Worm (Caenorhabditis elegans) whole organism, early embryonic: ENCODE results near the gene F08F3.8.

Experiments used
- B0310.2 ChIP-seq: sonication (generic microtip); optimal IDR thresholded peaks from 2 replicates; lab custom pipeline; 2016; ENCODE audit warnings: mild to moderate bottlenecking, missing genetic modification characterization, missing compliant biosample characterization
- F13C5.2 ChIP-seq: sonication (generic microtip); optimal IDR thresholded peaks from 2 replicates; lab custom pipeline; 2017; ENCODE audit warnings: mild to moderate bottlenecking, missing genetic modification characterization, inconsistent platforms, missing compliant biosample characterization
- aly-1 ChIP-seq: sonication (generic microtip); optimal IDR thresholded peaks from 2 replicates; lab custom pipeline; 2016; ENCODE audit warnings: missing genetic modification characterization, missing compliant biosample characterization
- ama-1 ChIP-seq: fragments of 150-350 bp; optimal IDR thresholded peaks from 2 replicates; lab custom pipeline; 2014
- ceh-13 ChIP-seq: fragments of 200-800 bp; sonication (Bioruptor generic); optimal IDR thresholded peaks from 2 replicates; lab custom pipeline; 2018; ENCODE audit warnings: mild to moderate bottlenecking, missing genetic modification characterization, missing compliant biosample characterization
- ceh-36 ChIP-seq: sonication (generic microtip); optimal IDR thresholded peaks from 2 replicates; lab custom pipeline; 2016; ENCODE audit warnings: missing genetic modification characterization, inconsistent platforms, missing compliant biosample characterization
- ets-7 ChIP-seq: sonication (generic microtip); optimal IDR thresholded peaks from 2 replicates; lab custom pipeline; 2016; ENCODE audit warnings: missing genotype, missing genetic modification characterization, missing compliant biosample characterization
- flt-1 ChIP-seq: fragments of 200-800 bp; sonication (Bioruptor generic); IDR thresholded peaks from 2 replicates; pipeline ENCODE4 v1.3.6; 2022; ENCODE audit warnings: missing genetic modification characterization, missing compliant biosample characterization
- hmbx-1 ChIP-seq: sonication (generic microtip); optimal IDR thresholded peaks from 2 replicates; lab custom pipeline; 2016; ENCODE audit warnings: mild to moderate bottlenecking, missing genetic modification characterization, missing compliant biosample characterization
- hmg-4 ChIP-seq: fragments of 200-800 bp; sonication (Bioruptor generic); optimal IDR thresholded peaks from 2 replicates; lab custom pipeline; 2018; ENCODE audit warnings: mild to moderate bottlenecking, missing genetic modification characterization, missing compliant biosample characterization
- hnd-1 ChIP-seq: sonication (generic microtip); optimal IDR thresholded peaks from 2 replicates; lab custom pipeline; 2016; ENCODE audit warnings: missing genetic modification characterization, missing compliant biosample characterization
- pes-1 ChIP-seq: fragments of 200-800 bp; sonication (Bioruptor generic); IDR thresholded peaks from 2 replicates; pipeline ENCODE4 v1.3.6; 2022; ENCODE audit warnings: missing genetic modification reagents, missing genetic modification characterization, missing compliant biosample characterization
- scrt-1 ChIP-seq: fragments of 200-800 bp; sonication (Bioruptor generic); IDR thresholded peaks from 2 replicates; pipeline ENCODE4 v1.3.6; 2022; ENCODE audit warnings: missing genetic modification characterization, missing compliant biosample characterization
- sea-1 ChIP-seq: fragments of 200-800 bp; sonication (Bioruptor generic); conservative IDR thresholded peaks from 2 replicates; pipeline ENCODE4 v1.3.6; 2022; ENCODE audit warnings: missing genetic modification characterization, missing compliant biosample characterization
- tbx-11 ChIP-seq: fragments of 200-800 bp; sonication (Bioruptor generic); IDR thresholded peaks from 2 replicates; pipeline ENCODE4 v1.3.6; 2022; ENCODE audit warnings: missing genetic modification characterization, missing compliant biosample characterization
- tbx-37 ChIP-seq: fragments of 200-800 bp; sonication (Bioruptor generic); conservative IDR thresholded peaks from 2 replicates; pipeline ENCODE4 v1.3.6; 2022; ENCODE audit warnings: missing genetic modification reagents, missing genetic modification characterization, missing compliant biosample characterization
- tra-4 ChIP-seq: sonication (generic microtip); optimal IDR thresholded peaks from 2 replicates; lab custom pipeline; 2017; ENCODE audit warnings: missing genetic modification characterization, missing compliant biosample characterization

F08F3.8 gene

DNA sequence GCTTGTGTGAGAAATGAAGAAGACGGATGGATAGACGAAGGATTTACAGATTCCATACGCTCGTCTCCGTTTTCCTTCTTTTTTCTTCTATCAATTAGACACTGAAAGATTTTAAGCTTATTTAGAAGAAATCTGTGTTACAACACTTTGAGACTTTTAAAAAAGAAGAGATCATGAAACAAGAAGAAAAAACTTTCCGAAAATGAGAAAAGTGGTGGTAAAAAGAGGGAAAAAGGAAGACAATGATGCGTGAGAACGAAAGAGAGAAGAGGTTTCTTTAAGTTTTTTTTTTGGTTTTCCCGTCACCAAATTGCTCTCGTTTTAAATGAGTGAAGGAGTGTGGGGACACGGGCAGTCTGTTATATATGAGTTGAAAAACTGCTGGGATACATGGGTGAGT is 21.2 kb upstream of the F08F3.8 start, which contains the start of gene glc-3:
TSS of gene glc-3 (minus strand) at position 101 of the 400 bp plus-strand sequence.
- TF ChIP-seq hmbx-1 (tag; lab: Kevin White, UChicago) (no peak), pes-1 (no peak)

DNA sequence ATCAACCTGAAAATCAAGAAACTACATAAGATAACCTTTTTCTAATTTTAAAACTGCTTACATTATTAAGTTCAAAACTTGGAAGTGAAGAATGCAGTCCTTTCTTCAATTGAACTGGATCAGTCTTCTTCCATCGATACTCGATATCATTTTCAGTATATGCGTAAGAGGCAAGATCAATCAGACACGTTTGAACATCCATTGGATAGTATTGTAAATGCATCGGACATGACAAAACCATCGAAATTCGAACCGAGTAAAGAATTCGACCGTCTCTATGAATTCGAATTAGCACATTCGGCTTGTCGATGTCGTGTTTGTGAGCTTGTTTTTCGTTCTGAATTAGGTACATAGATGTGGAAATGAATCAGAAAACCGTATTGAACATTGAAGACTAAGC is 18.3 kb upstream of the F08F3.8 start:
- TF ChIP-seq hmg-4 (GFP tag; lab: Kevin White, UChicago): no peak
- TF ChIP-seq pes-1: no peak
- TF ChIP-seq tra-4: no peak
- TF ChIP-seq B0310.2: no peak
- TF ChIP-seq aly-1 (tag; lab: Kevin White, UChicago): no peak
- no peak for TF ChIP-seq tbx-37
- no peak for TF ChIP-seq hnd-1
- TF ChIP-seq ets-7 (tag; lab: Kevin White, UChicago): no peak
- no peak for TF ChIP-seq ceh-13 (GFP tag; lab: Kevin White, UChicago)
- TF ChIP-seq scrt-1 (GFP tag; lab: Robert Waterston, UW): no peak
- no peak for TF ChIP-seq F13C5.2 (tag; lab: Kevin White, UChicago)
- no peak for TF ChIP-seq ceh-36 (tag; lab: Kevin White, UChicago)
- no peak for TF ChIP-seq flt-1 (GFP tag; lab: Robert Waterston, UW)
- TF ChIP-seq ama-1 (lab: Kevin White, UChicago): no peak
- TF ChIP-seq tbx-11 (GFP tag; lab: Robert Waterston, UW): no peak
- TF ChIP-seq sea-1: no peak
- TF ChIP-seq hmbx-1 (tag; lab: Kevin White, UChicago): no peak

DNA sequence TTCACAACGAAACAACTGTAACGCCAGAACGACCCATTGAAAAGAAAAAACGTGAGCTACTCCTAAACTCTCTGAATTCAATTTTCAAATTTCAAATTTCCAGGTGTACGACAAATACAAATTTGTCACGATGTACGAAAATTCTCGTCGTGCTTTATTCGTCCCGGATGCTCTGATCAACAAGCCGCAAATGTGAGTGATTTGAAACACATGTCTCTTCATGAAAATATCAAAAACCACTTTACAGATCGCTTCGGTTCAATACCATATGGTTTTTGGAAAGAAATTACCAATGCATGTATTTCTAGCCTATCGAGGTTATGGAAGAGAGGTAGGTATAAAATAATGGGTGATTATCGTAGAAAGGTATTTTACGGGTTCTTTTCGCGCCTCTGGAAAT is 14.7 kb upstream of the F08F3.8 start:
- TF ChIP-seq hmbx-1 (tag; lab: Kevin White, UChicago) (no peak), ceh-36 (tag; lab: Kevin White, UChicago) (no peak), sea-1 (no peak), hmg-4 (GFP tag; lab: Kevin White, UChicago) (no peak), scrt-1 (GFP tag; lab: Robert Waterston, UW) (no peak)

DNA sequence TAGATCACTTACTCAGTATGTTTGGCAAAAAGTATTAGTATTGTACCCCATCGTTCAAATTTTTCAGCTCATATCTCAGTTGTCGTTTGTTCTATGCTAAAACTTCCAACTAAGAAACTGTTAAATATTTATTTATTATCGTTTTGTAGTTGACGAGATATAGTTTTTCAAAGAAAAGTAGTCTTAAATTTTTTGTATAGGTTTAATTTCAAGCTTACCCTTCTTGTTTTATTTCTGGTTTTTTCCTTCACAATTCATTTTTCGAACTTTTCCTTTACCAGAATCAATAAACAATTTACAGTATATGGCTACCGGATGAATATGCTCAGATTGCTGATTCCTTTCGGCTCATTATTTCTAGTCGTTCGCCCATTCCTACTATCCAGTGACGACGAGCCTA is 13.4 kb upstream of the F08F3.8 start, which contains the start of gene F08F3.1:
TSS of gene F08F3.1 (plus strand) at position 301 of the 400 bp plus-strand sequence.
- TF ChIP-seq F13C5.2 (tag; lab: Kevin White, UChicago): no peak
- TF ChIP-seq ets-7 (tag; lab: Kevin White, UChicago): no peak
- TF ChIP-seq ceh-13 (GFP tag; lab: Kevin White, UChicago): no peak
- no peak for TF ChIP-seq ceh-36 (tag; lab: Kevin White, UChicago)
- no peak for TF ChIP-seq tbx-11 (GFP tag; lab: Robert Waterston, UW)
- no peak for TF ChIP-seq hmbx-1 (tag; lab: Kevin White, UChicago)
- no peak for TF ChIP-seq hmg-4 (GFP tag; lab: Kevin White, UChicago)
- TF ChIP-seq sea-1: no peak
- no peak for TF ChIP-seq B0310.2
- no peak for TF ChIP-seq tra-4
- no peak for TF ChIP-seq flt-1 (GFP tag; lab: Robert Waterston, UW)
- TF ChIP-seq tbx-37: no peak
- TF ChIP-seq pes-1: no peak
- no peak for TF ChIP-seq hnd-1

DNA sequence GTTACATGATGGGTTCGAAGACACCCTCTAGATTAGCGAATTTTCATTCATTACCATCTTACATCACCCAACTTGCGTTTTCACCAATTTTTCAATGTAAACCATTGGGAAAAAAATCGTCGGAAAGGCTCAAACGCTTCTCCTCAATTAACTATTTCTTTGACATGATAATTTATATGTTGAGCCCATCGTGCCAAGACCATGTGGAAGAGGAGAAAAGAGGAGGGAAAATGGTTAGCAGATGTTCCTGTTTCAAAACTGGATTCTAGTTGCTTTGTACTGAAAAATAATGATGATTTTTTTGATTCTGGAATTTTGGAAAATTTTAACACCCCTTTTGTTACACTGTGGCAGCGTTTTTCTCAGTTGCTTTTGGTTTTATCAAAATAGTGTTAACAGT is 11.6 kb upstream of the F08F3.8 start:
- TF ChIP-seq flt-1 (GFP tag; lab: Robert Waterston, UW): no peak
- TF ChIP-seq tbx-37: no peak
- TF ChIP-seq pes-1: no peak
- no peak for TF ChIP-seq sea-1
- no peak for TF ChIP-seq ama-1 (lab: Kevin White, UChicago)
- TF ChIP-seq hmg-4 (GFP tag; lab: Kevin White, UChicago): no peak
- no peak for TF ChIP-seq tra-4
- TF ChIP-seq ceh-13 (GFP tag; lab: Kevin White, UChicago): no peak
- no peak for TF ChIP-seq hmbx-1 (tag; lab: Kevin White, UChicago)
- TF ChIP-seq tbx-11 (GFP tag; lab: Robert Waterston, UW): no peak
- TF ChIP-seq aly-1 (tag; lab: Kevin White, UChicago): no peak
- no peak for TF ChIP-seq F13C5.2 (tag; lab: Kevin White, UChicago)
- TF ChIP-seq scrt-1 (GFP tag; lab: Robert Waterston, UW): no peak
- no peak for TF ChIP-seq B0310.2
- TF ChIP-seq ceh-36 (tag; lab: Kevin White, UChicago): no peak
- no peak for TF ChIP-seq hnd-1
- TF ChIP-seq ets-7 (tag; lab: Kevin White, UChicago): no peak

DNA sequence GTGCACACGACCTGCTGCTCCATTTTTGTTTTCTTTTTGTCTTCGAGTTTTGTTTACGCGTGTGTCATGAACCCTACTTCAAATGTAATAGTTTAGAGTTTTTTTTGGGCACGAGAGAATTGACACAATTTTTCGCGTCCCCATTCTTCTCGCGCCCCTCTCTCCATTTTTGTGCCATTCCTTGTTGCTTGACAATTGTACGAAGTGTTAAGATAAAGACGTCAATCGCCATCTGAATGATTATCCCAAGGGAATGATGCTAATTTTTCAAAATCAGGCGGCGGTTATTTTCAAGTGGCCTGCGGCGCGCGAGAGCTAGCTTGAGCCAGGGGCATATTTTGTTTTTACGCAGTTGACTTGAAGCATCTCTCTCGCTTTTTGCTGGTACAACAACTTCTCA is 10.0 kb upstream of the F08F3.8 start:
- TF ChIP-seq hmg-4 (GFP tag; lab: Kevin White, UChicago): no peak
- TF ChIP-seq hmbx-1 (tag; lab: Kevin White, UChicago): no peak
- no peak for TF ChIP-seq ets-7 (tag; lab: Kevin White, UChicago)
- TF ChIP-seq scrt-1 (GFP tag; lab: Robert Waterston, UW): no peak
- no peak for TF ChIP-seq ama-1 (lab: Kevin White, UChicago)
- no peak for TF ChIP-seq ceh-13 (GFP tag; lab: Kevin White, UChicago)
- no peak for TF ChIP-seq F13C5.2 (tag; lab: Kevin White, UChicago)
- no peak for TF ChIP-seq tra-4
- TF ChIP-seq aly-1 (tag; lab: Kevin White, UChicago): no peak
- TF ChIP-seq ceh-36 (tag; lab: Kevin White, UChicago): no peak
- TF ChIP-seq tbx-11 (GFP tag; lab: Robert Waterston, UW): no peak
- no peak for TF ChIP-seq tbx-37
- TF ChIP-seq pes-1: no peak

DNA sequence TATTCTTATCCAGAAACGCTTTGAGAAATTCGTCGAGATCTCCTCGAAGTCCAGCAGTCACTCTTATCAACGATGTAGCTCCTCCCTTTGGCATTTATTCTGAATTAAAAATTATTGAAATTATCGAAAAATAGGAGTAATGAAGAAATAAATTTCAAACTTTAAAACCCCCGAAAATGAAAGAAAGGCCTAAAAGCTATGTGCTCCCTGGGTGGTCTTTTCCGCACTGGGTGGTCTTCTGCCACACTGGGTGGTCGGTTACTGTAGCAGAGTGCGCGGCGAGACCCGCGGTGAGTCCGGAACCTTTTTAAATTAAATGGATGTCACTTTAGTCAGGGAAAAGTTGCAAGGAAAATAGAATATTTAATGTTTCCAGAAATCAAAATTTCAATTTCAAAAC is 6.7 kb upstream of the F08F3.8 start, which contains the start of gene snpc-1.3:
TSS of gene snpc-1.3 (minus strand) at position 101 of the 400 bp plus-strand sequence.
- TF ChIP-seq F13C5.2 (tag; lab: Kevin White, UChicago) (no peak), aly-1 (tag; lab: Kevin White, UChicago) (no peak), B0310.2 (no peak), ets-7 (tag; lab: Kevin White, UChicago) (no peak), ama-1 (lab: Kevin White, UChicago) (no peak), hnd-1 (no peak), tra-4 (no peak), pes-1 (no peak), ceh-36 (tag; lab: Kevin White, UChicago) (no peak), flt-1 (GFP tag; lab: Robert Waterston, UW) (no peak), scrt-1 (GFP tag; lab: Robert Waterston, UW) (no peak), tbx-37 (no peak), ceh-13 (GFP tag; lab: Kevin White, UChicago) (no peak), sea-1 (no peak)
